Fruit fly (Drosophila melanogaster) whole organism, pupa: ENCODE results near the gene TbCMF46.

ENCODE experiments used
- CG12605 ChIP-seq: fragments of 200-800 bp; sonication (Bioruptor generic); IDR thresholded peaks from 2 replicates; pipeline ENCODE4 v1.3.6; 2022; ENCODE audit warnings: missing biosample characterization, missing genetic modification characterization
- CG14655 ChIP-seq: fragments of 200-800 bp; sonication (Bioruptor generic); optimal IDR thresholded peaks from 3 replicates; lab custom pipeline; 2017; ENCODE audit warnings: mild to moderate bottlenecking, missing biosample characterization, missing genetic modification reagents, missing genetic modification characterization
- CG15710 ChIP-seq: fragments of 200-800 bp; sonication (Bioruptor generic); optimal IDR thresholded peaks from 2 replicates; lab custom pipeline; 2018; ENCODE audit warnings: missing biosample characterization, mild to moderate bottlenecking, missing genetic modification characterization, moderate library complexity
- CG17806 ChIP-seq: fragments of 200-800 bp; sonication (Bioruptor generic); optimal IDR thresholded peaks from 2 replicates; lab custom pipeline; 2018; ENCODE audit warnings: missing biosample characterization, mild to moderate bottlenecking, missing genetic modification characterization, moderate library complexity
- CG32121 ChIP-seq: fragments of 200-800 bp; sonication (Bioruptor generic); IDR thresholded peaks from 2 replicates; pipeline ENCODE4 v1.3.6; 2022; ENCODE audit warnings: missing biosample characterization, missing genetic modification characterization
- CG34367 ChIP-seq: fragments of 200-800 bp; sonication (Bioruptor generic); optimal IDR thresholded peaks from 2 replicates; lab custom pipeline; 2018; ENCODE audit warnings: missing biosample characterization, mild to moderate bottlenecking, missing genetic modification characterization
- CG8301 ChIP-seq: fragments of 200-800 bp; sonication (Bioruptor generic); optimal IDR thresholded peaks from 2 replicates; lab custom pipeline; 2018; ENCODE audit warnings: missing biosample characterization, mild to moderate bottlenecking, missing genetic modification characterization
- EcR ChIP-seq: fragments of 200-800 bp; sonication (Bioruptor generic); optimal IDR thresholded peaks from 3 replicates; lab custom pipeline; 2019; ENCODE audit warnings: missing biosample characterization, missing genetic modification characterization, mild to moderate bottlenecking, moderate library complexity, missing genetic modification reagents
- Ets98B ChIP-seq: fragments of 200-800 bp; sonication (Bioruptor generic); IDR thresholded peaks from 2 replicates; pipeline ENCODE4 v1.3.6; 2022; ENCODE audit warnings: missing biosample characterization, missing genetic modification characterization
- Pif1B ChIP-seq: fragments of 200-800 bp; sonication (Bioruptor generic); optimal IDR thresholded peaks from 3 replicates; lab custom pipeline; 2016; ENCODE audit warnings: missing biosample characterization, missing genetic modification characterization
- fd96Ca ChIP-seq: fragments of 200-800 bp; sonication (Bioruptor generic); IDR thresholded peaks from 3 replicates; pipeline ENCODE4 v1.3.6; 2022; ENCODE audit warnings: missing biosample characterization, missing genetic modification characterization
- gl ChIP-seq: fragments of 200-800 bp; sonication (Bioruptor generic); optimal IDR thresholded peaks from 2 replicates; lab custom pipeline; 2018; ENCODE audit warnings: missing biosample characterization, mild to moderate bottlenecking, missing genetic modification characterization
- rn ChIP-seq: fragments of 200-800 bp; sonication (Bioruptor generic); IDR thresholded peaks from 2 replicates; pipeline ENCODE4 v1.3.6; 2022; ENCODE audit warnings: missing biosample characterization, missing genetic modification characterization

DNA sequence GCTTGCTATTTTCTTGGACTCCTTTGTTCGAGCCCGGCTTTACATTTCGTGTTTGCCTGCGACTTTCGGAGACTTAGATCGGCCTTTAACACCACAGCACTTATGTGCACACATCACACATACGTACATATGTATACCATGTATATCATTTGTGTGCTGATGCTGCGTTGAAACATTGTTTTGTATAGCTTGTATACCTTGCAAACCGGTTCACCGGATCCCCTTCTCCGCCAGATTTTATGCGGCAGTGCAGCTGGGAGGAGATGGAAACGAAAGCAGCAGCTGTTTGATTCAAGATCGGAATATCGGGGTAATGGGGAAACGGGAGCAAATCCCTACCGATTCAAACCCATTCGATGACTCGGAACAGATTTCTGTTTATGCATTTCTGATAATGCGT lies 21.4 kb upstream of the TbCMF46 start:
- TF ChIP-seq rn (no peak), CG8301 (tag; lab: Kevin White, UChicago) (no peak), CG32121 (no peak), fd96Ca (GFP tag; lab: Robert Waterston, UW) (no peak), CG15710 (tag; lab: Kevin White, UChicago) (no peak), CG12605 (GFP tag; lab: Robert Waterston, UW) (no peak), gl (no peak), CG34367 (tag; lab: Kevin White, UChicago) (no peak), Ets98B (no peak), Pif1B (GFP tag; lab: Kevin White, UChicago) (no peak), CG17806 (tag; lab: Kevin White, UChicago) (no peak), CG14655 (GFP tag; lab: Kevin White, UChicago) (no peak), EcR (GFP tag; lab: Kevin White, UChicago) (no peak)
